Worm (Caenorhabditis elegans) whole organism, L1 larva: ENCODE results near the gene nas-8.

Experiments
- ceh-82 ChIP-seq, 3 experiments: fragments of 150-350 bp in 1 of 3; sonication (generic microtip) in 2 of 3; optimal IDR thresholded peaks; 2 replicates each; lab custom pipeline; 2014 to 2017; ENCODE audit warnings: missing biosample characterization in 3 of 3, missing genetic modification characterization in 3 of 3
- rnt-1 ChIP-seq: sonication (generic microtip); optimal IDR thresholded peaks from 2 replicates; lab custom pipeline; 2016; ENCODE audit warnings: mild to moderate bottlenecking, missing genetic modification characterization, moderate library complexity, missing compliant biosample characterization
- ztf-11 ChIP-seq, 2 experiments: sonication (generic microtip); optimal IDR thresholded peaks; 2 replicates each; lab custom pipeline; 2016 to 2017; ENCODE audit warnings: missing genetic modification characterization in 2 of 2, missing biosample characterization in 1 of 2, missing compliant biosample characterization in 1 of 2

DNA sequence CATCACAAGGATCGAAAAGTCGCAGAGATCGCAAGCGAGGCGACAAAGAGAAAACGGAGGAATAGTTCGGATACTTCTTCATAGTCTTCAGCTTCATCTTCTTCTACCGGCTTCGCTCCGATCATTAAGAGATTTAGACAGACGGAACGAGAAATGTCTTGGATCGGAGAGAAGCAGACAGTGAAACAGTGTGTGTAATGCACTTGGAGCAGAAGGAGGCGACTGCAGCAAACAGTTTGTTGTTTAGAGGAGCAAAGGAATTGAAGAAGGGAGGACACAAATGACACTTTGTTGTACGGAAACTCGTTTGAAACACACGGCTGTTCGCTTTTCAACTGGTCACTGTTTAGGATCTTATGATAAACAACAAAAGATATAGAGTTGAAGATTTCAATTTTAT is 15.3 kb upstream of the nas-8 start:
- TF ChIP-seq ceh-82 (tag; optimal IDR thresholded peaks at IDR 0.05; lab: Kevin White, UChicago) = no peak
- TF ChIP-seq rnt-1 (tag; lab: Kevin White, UChicago) = peak; percentile 70
- TF ChIP-seq ztf-11 (tag; optimal IDR thresholded peaks at IDR 0.05; lab: Kevin White, UChicago) = no peak
